Worm (Caenorhabditis elegans) whole organism, mixed stage, embryonic: ENCODE data around the gene F13H10.1.
A peak's percentile ranks its signal among the peaks of the same experiment; 100 is the strongest.

Experiments used
- M03D4.4 ChIP-seq: sonication (generic microtip); optimal IDR thresholded peaks from 2 replicates; lab custom pipeline; 2017; ENCODE audit warnings: mild to moderate bottlenecking, missing genetic modification characterization, missing compliant biosample characterization
- bed-3 ChIP-seq: fragments of 200-800 bp; sonication (Bioruptor generic); optimal IDR thresholded peaks from 3 replicates; lab custom pipeline; 2018; ENCODE audit warnings: mild to moderate bottlenecking, missing genetic modification characterization, moderate library complexity, missing compliant biosample characterization
- blmp-1 ChIP-seq: fragments of 150-350 bp; optimal IDR thresholded peaks from 2 replicates; lab custom pipeline; 2014; ENCODE audit warnings: missing biosample characterization, missing genetic modification characterization
- ceh-39 ChIP-seq: fragments of 150-350 bp; optimal IDR thresholded peaks from 2 replicates; lab custom pipeline; 2014; ENCODE audit warnings: missing biosample characterization, missing genetic modification characterization
- ceh-43 ChIP-seq: fragments of 200-800 bp; sonication (Bioruptor generic); optimal IDR thresholded peaks from 2 replicates; lab custom pipeline; 2018; ENCODE audit warnings: mild to moderate bottlenecking, missing genetic modification characterization, moderate library complexity, missing compliant biosample characterization
- ceh-83 ChIP-seq: fragments of 200-800 bp; sonication (Bioruptor generic); optimal IDR thresholded peaks from 2 replicates; lab custom pipeline; 2018; ENCODE audit warnings: mild to moderate bottlenecking, missing genetic modification characterization, missing compliant biosample characterization
- ces-1 ChIP-seq: fragments of 150-350 bp; optimal IDR thresholded peaks from 2 replicates; lab custom pipeline; 2014; ENCODE audit warnings: missing biosample characterization, missing genetic modification reagents, missing genetic modification characterization
- cnd-1 ChIP-seq: fragments of 200-800 bp; sonication (Bioruptor generic); optimal IDR thresholded peaks from 2 replicates; lab custom pipeline; 2018; ENCODE audit warnings: mild to moderate bottlenecking, missing genetic modification characterization, missing compliant biosample characterization
- drap-1 ChIP-seq: fragments of 200-800 bp; sonication (Bioruptor generic); optimal IDR thresholded peaks from 3 replicates; lab custom pipeline; 2018; ENCODE audit warnings: mild to moderate bottlenecking, missing genetic modification characterization, missing compliant biosample characterization
- elt-1 ChIP-seq: sonication (generic microtip); optimal IDR thresholded peaks from 2 replicates; lab custom pipeline; 2017; ENCODE audit warnings: missing genetic modification characterization, mild to moderate bottlenecking, missing compliant biosample characterization, antibody characterized with exemption, moderate library complexity, borderline replicate concordance; ENCODE audit not compliant: insufficient read depth
- elt-3 ChIP-seq: fragments of 150-350 bp; optimal IDR thresholded peaks from 2 replicates; lab custom pipeline; 2014; ENCODE audit warnings: missing biosample characterization, missing genetic modification characterization
- flh-1 ChIP-seq: fragments of 200-800 bp; sonication (Bioruptor generic); optimal IDR thresholded peaks from 2 replicates; lab custom pipeline; 2018; ENCODE audit warnings: mild to moderate bottlenecking, missing genetic modification characterization, moderate library complexity, missing compliant biosample characterization
- ham-2 ChIP-seq: fragments of 200-800 bp; sonication (Bioruptor generic); optimal IDR thresholded peaks from 2 replicates; lab custom pipeline; 2018; ENCODE audit warnings: mild to moderate bottlenecking, missing genetic modification characterization, missing compliant biosample characterization
- hlh-1 ChIP-seq: fragments of 150-350 bp; optimal IDR thresholded peaks from 2 replicates; lab custom pipeline; 2014; ENCODE audit warnings: missing biosample characterization, missing genetic modification reagents, missing genetic modification characterization
- lin-13 ChIP-seq: fragments of 150-350 bp; optimal IDR thresholded peaks from 2 replicates; lab custom pipeline; 2014; ENCODE audit warnings: missing biosample characterization, missing genetic modification characterization
- lin-32 ChIP-seq: fragments of 200-800 bp; sonication (Bioruptor generic); optimal IDR thresholded peaks from 2 replicates; lab custom pipeline; 2018; ENCODE audit warnings: mild to moderate bottlenecking, missing genetic modification characterization, missing compliant biosample characterization
- lsy-2 ChIP-seq: fragments of 150-350 bp; optimal IDR thresholded peaks from 2 replicates; lab custom pipeline; 2014; ENCODE audit warnings: missing biosample characterization, missing genetic modification characterization
- mab-5 ChIP-seq: fragments of 150-350 bp; optimal IDR thresholded peaks from 2 replicates; lab custom pipeline; 2014; ENCODE audit warnings: missing biosample characterization, missing genetic modification characterization
- mep-1 ChIP-seq: fragments of 150-350 bp; optimal IDR thresholded peaks from 2 replicates; lab custom pipeline; 2017; ENCODE audit warnings: missing biosample characterization, missing genetic modification reagents, missing genetic modification characterization, inconsistent platforms
- mls-2 ChIP-seq: sonication (generic microtip); optimal IDR thresholded peaks from 2 replicates; lab custom pipeline; 2016; ENCODE audit warnings: mild to moderate bottlenecking, missing genetic modification characterization, moderate library complexity, missing compliant biosample characterization
- nhr-12 ChIP-seq: fragments of 150-350 bp; optimal IDR thresholded peaks from 2 replicates; lab custom pipeline; 2014; ENCODE audit warnings: missing biosample characterization, missing genetic modification characterization
- nhr-2 ChIP-seq: fragments of 150-350 bp; optimal IDR thresholded peaks from 2 replicates; lab custom pipeline; 2014; ENCODE audit warnings: missing biosample characterization, missing genetic modification characterization
- nhr-237 ChIP-seq: fragments of 150-350 bp; optimal IDR thresholded peaks from 2 replicates; lab custom pipeline; 2014; ENCODE audit warnings: missing biosample characterization, missing genetic modification characterization
- nhr-28 ChIP-seq: fragments of 150-350 bp; optimal IDR thresholded peaks from 2 replicates; lab custom pipeline; 2014; ENCODE audit warnings: missing biosample characterization, missing genetic modification characterization
- nhr-76 ChIP-seq: sonication (generic microtip); optimal IDR thresholded peaks from 2 replicates; lab custom pipeline; 2017; ENCODE audit warnings: missing biosample characterization, missing genetic modification characterization
- pha-4 ChIP-seq: fragments of 150-350 bp; optimal IDR thresholded peaks from 2 replicates; lab custom pipeline; 2018; ENCODE audit warnings: missing biosample characterization, missing genetic modification reagents, missing genetic modification characterization
- sem-2 ChIP-seq: fragments of 200-800 bp; sonication (Bioruptor generic); optimal IDR thresholded peaks from 2 replicates; lab custom pipeline; 2018; ENCODE audit warnings: mild to moderate bottlenecking, missing genetic modification characterization, missing compliant biosample characterization
- snpc-4 ChIP-seq: fragments of 150-350 bp; optimal IDR thresholded peaks from 2 replicates; lab custom pipeline; 2014; ENCODE audit warnings: missing biosample characterization, missing genetic modification characterization
- sptf-1 ChIP-seq: sonication (generic microtip); optimal IDR thresholded peaks from 2 replicates; lab custom pipeline; 2017; ENCODE audit warnings: mild to moderate bottlenecking, missing genetic modification characterization, moderate library complexity, missing compliant biosample characterization
- tbx-8 ChIP-seq: fragments of 200-800 bp; sonication (Bioruptor generic); optimal IDR thresholded peaks from 2 replicates; lab custom pipeline; 2018; ENCODE audit warnings: mild to moderate bottlenecking, missing genetic modification characterization, moderate library complexity, missing compliant biosample characterization
- unc-120 ChIP-seq: sonication (generic microtip); optimal IDR thresholded peaks from 2 replicates; lab custom pipeline; 2017; ENCODE audit warnings: missing genetic modification characterization, missing compliant biosample characterization; ENCODE audit not compliant: poor library complexity, severe bottlenecking
- unc-39 ChIP-seq: fragments of 150-350 bp; optimal IDR thresholded peaks from 2 replicates; lab custom pipeline; 2014; ENCODE audit warnings: missing biosample characterization, missing genetic modification characterization
- unc-62 ChIP-seq: fragments of 150-350 bp; optimal IDR thresholded peaks from 2 replicates; lab custom pipeline; 2014; ENCODE audit warnings: missing biosample characterization, missing genetic modification reagents, missing genetic modification characterization
- zip-8 ChIP-seq: fragments of 150-350 bp; optimal IDR thresholded peaks from 2 replicates; lab custom pipeline; 2014; ENCODE audit warnings: missing biosample characterization, missing genetic modification characterization
- ztf-11 ChIP-seq: fragments of 150-350 bp; optimal IDR thresholded peaks from 2 replicates; lab custom pipeline; 2014; ENCODE audit warnings: missing biosample characterization, missing genetic modification characterization

F13H10.1 gene

DNA sequence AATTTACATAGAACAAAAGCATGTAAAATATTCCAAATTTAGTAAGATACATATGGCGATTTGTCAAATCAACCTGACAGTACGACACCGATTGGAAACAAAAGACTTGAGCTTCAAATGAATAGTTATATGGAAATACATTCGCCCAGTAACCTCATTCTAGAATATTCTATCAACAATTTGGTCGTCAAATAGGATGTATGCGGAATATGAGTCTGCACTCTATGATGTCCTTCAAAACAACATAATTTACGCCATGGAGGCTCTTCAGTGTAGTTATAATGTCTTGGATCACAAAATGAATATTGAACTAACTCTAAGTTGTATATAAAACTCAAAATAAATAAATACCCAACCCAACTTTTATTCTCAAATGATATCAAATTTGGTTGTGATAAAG is 22.3 kb downstream of the F13H10.1 start:
- peak; percentile 35 for TF ChIP-seq ceh-39 (tag; lab: Kevin White, UChicago)
- TF ChIP-seq nhr-28 (tag; lab: Kevin White, UChicago) = no peak
- no peak for TF ChIP-seq tbx-8 (GFP tag; lab: Kevin White, UChicago)
- TF ChIP-seq M03D4.4 (tag; lab: Kevin White, UChicago) = no peak
- no peak for TF ChIP-seq ceh-43
- TF ChIP-seq pha-4 = peak; percentile 7
- peak; percentile 44 for TF ChIP-seq ces-1 (GFP tag; lab: Kevin White, UChicago)
- TF ChIP-seq mep-1 = no peak
- TF ChIP-seq flh-1 (GFP tag; lab: Kevin White, UChicago) = no peak
- no peak for TF ChIP-seq nhr-12
- no peak for TF ChIP-seq sem-2
- no peak for TF ChIP-seq mls-2 (tag; lab: Kevin White, UChicago)

DNA sequence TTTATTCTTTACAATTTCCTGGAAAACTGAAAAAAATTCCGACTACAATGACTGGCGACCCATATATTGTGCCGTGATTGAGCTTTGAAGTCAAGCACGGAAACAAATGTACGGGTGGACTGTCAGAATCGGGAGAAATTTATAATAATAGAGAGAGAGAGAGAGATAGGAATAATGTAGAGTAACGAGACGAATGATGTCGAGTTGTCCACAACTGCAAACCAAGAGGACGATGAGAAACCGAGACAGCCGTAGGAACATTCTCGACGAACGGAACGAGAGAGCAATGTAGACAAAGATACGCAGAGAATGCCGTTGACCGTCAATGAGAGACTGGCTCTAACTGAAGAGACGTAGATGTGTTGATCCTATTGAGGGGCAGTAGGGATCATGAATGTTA is 23.2 kb downstream of the F13H10.1 start:
- TF ChIP-seq nhr-237 (tag; lab: Kevin White, UChicago) = no peak
- TF ChIP-seq nhr-28 (tag; lab: Kevin White, UChicago) = no peak
- TF ChIP-seq lsy-2 (tag; lab: Kevin White, UChicago) = peak; percentile 71
- TF ChIP-seq ceh-43 = no peak
- TF ChIP-seq cnd-1 (tag; lab: Kevin White, UChicago) = peak; percentile 35
- peak; percentile 23 for TF ChIP-seq M03D4.4 (tag; lab: Kevin White, UChicago)
- TF ChIP-seq ham-2 (GFP tag; lab: Kevin White, UChicago) = no peak
- TF ChIP-seq drap-1 (GFP tag; lab: Kevin White, UChicago) = peak; percentile 1
- peak; percentile 38 for TF ChIP-seq elt-3 (tag; lab: Kevin White, UChicago)
- no peak for TF ChIP-seq tbx-8 (GFP tag; lab: Kevin White, UChicago)
- peak; percentile 6 for TF ChIP-seq hlh-1 (tag; lab: Kevin White, UChicago)
- no peak for TF ChIP-seq sptf-1
- TF ChIP-seq ztf-11 (tag; lab: Kevin White, UChicago) = no peak
- no peak for TF ChIP-seq blmp-1 (tag; lab: Kevin White, UChicago)
- TF ChIP-seq lin-13 (tag; lab: Kevin White, UChicago) = peak; percentile 90
- TF ChIP-seq unc-120 (tag; lab: Kevin White, UChicago) = peak; percentile 42
- peak; percentile 69 for TF ChIP-seq ceh-39 (tag; lab: Kevin White, UChicago)
- TF ChIP-seq bed-3 (GFP tag; lab: Kevin White, UChicago) = no peak
- no peak for TF ChIP-seq mab-5 (tag; lab: Kevin White, UChicago)
- TF ChIP-seq nhr-12 = no peak
- TF ChIP-seq zip-8 = no peak
- TF ChIP-seq lin-32 = peak; percentile 5
- TF ChIP-seq ceh-83 (GFP tag; lab: Kevin White, UChicago) = no peak
- TF ChIP-seq sem-2 = no peak
- no peak for TF ChIP-seq flh-1 (GFP tag; lab: Kevin White, UChicago)
- peak; percentile 84 for TF ChIP-seq mls-2 (tag; lab: Kevin White, UChicago)
- TF ChIP-seq mep-1 = peak; percentile 80
- TF ChIP-seq ces-1 (GFP tag; lab: Kevin White, UChicago) = peak; percentile 72
- no peak for TF ChIP-seq nhr-76 (tag; lab: Kevin White, UChicago)
- TF ChIP-seq unc-62 (GFP tag; lab: Kevin White, UChicago) = peak; percentile 98
- TF ChIP-seq nhr-2 (tag; lab: Kevin White, UChicago) = no peak
- TF ChIP-seq unc-39 (tag; lab: Kevin White, UChicago) = no peak
- TF ChIP-seq pha-4 = peak; percentile 97
- no peak for TF ChIP-seq snpc-4
- TF ChIP-seq elt-1 (tag; lab: Kevin White, UChicago) = peak; percentile 72
- TF ChIP-seq, all 35 proteins: peak for 16

DNA sequence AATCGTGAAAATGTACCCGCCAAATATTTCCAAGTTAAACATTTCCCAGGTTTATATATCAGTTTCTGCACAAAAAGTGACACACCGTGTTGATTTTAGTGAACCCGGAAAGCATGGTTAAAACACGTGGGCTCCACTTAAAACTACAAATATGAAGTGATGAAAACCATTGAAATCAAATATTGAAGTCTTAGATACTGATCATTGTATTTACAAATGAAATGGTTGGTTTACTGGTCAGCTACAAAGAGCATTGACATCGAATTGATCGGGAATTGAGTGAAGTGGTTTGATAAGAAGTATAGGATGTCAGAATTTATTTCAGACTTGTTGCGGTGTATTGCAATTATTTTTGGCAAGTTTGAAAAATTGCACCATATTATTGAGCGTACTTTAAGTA is 25.0 kb downstream of the F13H10.1 start, which contains the start of gene hrg-5:
Gene hrg-5, minus strand, starts transcription at position 17 of the 400 bp plus-strand sequence.
- TF ChIP-seq nhr-76 (tag; lab: Kevin White, UChicago) (no peak), nhr-2 (tag; lab: Kevin White, UChicago) (no peak), cnd-1 (tag; lab: Kevin White, UChicago) (no peak), elt-1 (tag; lab: Kevin White, UChicago) (no peak), lin-13 (tag; lab: Kevin White, UChicago) (no peak), mep-1 (no peak), snpc-4 (no peak), sem-2 (no peak), drap-1 (GFP tag; lab: Kevin White, UChicago) (no peak), pha-4 (no peak), unc-39 (tag; lab: Kevin White, UChicago) (no peak), tbx-8 (GFP tag; lab: Kevin White, UChicago) (no peak)
